Worm (Caenorhabditis elegans): ENCODE data around the gene srv-30.

ce11 chrIV:6275671-6276209 is 6.5 kb upstream of the srv-30 start, which contains the start of the genes aat-4 and T13A10.1:
- TF ChIP-seq him-1 (tag; optimal IDR thresholded peaks at IDR 0.05) (no peak), W03F9.2 (tag; optimal IDR thresholded peaks at IDR 0.05) (no peak), dao-5 (tag; optimal IDR thresholded peaks at IDR 0.05) (no peak)

All from whole organism, L4/young adult.